Worm (Caenorhabditis elegans): ENCODE results near the gene puf-3.

DNA sequence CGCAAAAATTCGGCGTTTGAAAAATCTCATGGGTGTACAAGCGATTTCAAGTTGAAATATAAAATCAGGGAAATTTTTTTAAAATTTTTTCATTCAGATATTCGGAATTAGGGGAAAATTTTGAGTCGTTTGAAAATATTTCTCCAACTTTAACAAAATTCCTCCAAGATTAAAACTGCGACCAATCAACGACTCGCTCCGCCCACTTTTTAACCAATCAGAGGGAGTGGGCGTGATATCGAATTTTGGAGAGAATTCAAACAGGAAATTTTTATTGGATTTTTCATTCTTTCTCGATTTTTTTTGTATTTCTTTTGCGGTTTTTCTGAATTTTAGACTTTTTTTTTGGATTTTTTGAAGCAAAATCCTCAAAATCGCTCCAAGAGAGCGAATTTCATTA lies 13.3 kb upstream of the puf-3 start:
- TF ChIP-seq tra-4 (tag; optimal IDR thresholded peaks at IDR 0.05) (no peak), ama-1 (optimal IDR thresholded peaks at IDR 0.05) (no peak), hmbx-1 (tag; optimal IDR thresholded peaks at IDR 0.05) (no peak), F13C5.2 (tag; optimal IDR thresholded peaks at IDR 0.05) (no peak), B0310.2 (tag; optimal IDR thresholded peaks at IDR 0.05) (no peak), sea-1 (GFP tag; conservative IDR thresholded peaks at IDR 0.05) (no peak), ceh-13 (GFP tag; optimal IDR thresholded peaks at IDR 0.05) (no peak)

All from whole organism, early embryonic.